Worm (Caenorhabditis elegans) whole organism, young adult: Measurements from ENCODE around the gene ndua-7.

Source experiments
- B0261.1 ChIP-seq: sonication (generic microtip); optimal IDR thresholded peaks from 2 replicates; lab custom pipeline; 2016; ENCODE audit warnings: mild to moderate bottlenecking, missing genetic modification characterization, moderate library complexity, missing compliant biosample characterization
- B0336.3 ChIP-seq: fragments of 200-800 bp; sonication (Bioruptor generic); IDR thresholded peaks from 2 replicates; pipeline ENCODE4 v1.3.6; 2022; ENCODE audit warnings: missing genetic modification characterization, missing compliant biosample characterization
- K12H6.12 ChIP-seq: fragments of 200-800 bp; sonication (Bioruptor generic); optimal IDR thresholded peaks from 2 replicates; lab custom pipeline; 2018; ENCODE audit warnings: mild to moderate bottlenecking, missing genetic modification characterization, missing compliant biosample characterization
- Y56A3A.18 ChIP-seq: fragments of 200-800 bp; sonication (Bioruptor generic); IDR thresholded peaks from 2 replicates; pipeline ENCODE4 v1.3.6; 2022; ENCODE audit warnings: missing genetic modification reagents, missing genetic modification characterization, missing compliant biosample characterization
- Y67H2A.10 ChIP-seq: fragments of 200-800 bp; sonication (Bioruptor generic); conservative IDR thresholded peaks from 2 replicates; pipeline ENCODE4 v1.3.6; 2022; ENCODE audit warnings: missing genetic modification reagents, missing genetic modification characterization, missing compliant biosample characterization
- ZK185.1 ChIP-seq: sonication (generic microtip); optimal IDR thresholded peaks from 2 replicates; lab custom pipeline; 2016; ENCODE audit warnings: mild to moderate bottlenecking, missing genetic modification characterization, missing compliant biosample characterization; ENCODE audit not compliant: poor library complexity, severe bottlenecking
- akir-1 ChIP-seq: fragments of 200-800 bp; sonication (Bioruptor generic); optimal IDR thresholded peaks from 2 replicates; lab custom pipeline; 2018; ENCODE audit warnings: mild to moderate bottlenecking, missing genetic modification characterization, moderate library complexity, missing compliant biosample characterization
- aptf-2 ChIP-seq: fragments of 200-800 bp; sonication (Bioruptor generic); conservative IDR thresholded peaks from 2 replicates; pipeline ENCODE4 v1.3.6; 2022; ENCODE audit warnings: missing genetic modification reagents, missing genetic modification characterization, missing compliant biosample characterization
- attf-3 ChIP-seq: fragments of 200-800 bp; sonication (Bioruptor generic); conservative IDR thresholded peaks from 2 replicates; pipeline ENCODE4 v1.3.6; 2022; ENCODE audit warnings: missing genetic modification reagents, missing genetic modification characterization, missing compliant biosample characterization
- attf-5 ChIP-seq: fragments of 200-800 bp; sonication (Bioruptor generic); optimal IDR thresholded peaks from 2 replicates; lab custom pipeline; 2018; ENCODE audit warnings: mild to moderate bottlenecking, missing genetic modification characterization, missing compliant biosample characterization
- ceh-100 ChIP-seq: fragments of 200-800 bp; sonication (Bioruptor generic); IDR thresholded peaks from 2 replicates; pipeline ENCODE4 v1.3.6; 2022; ENCODE audit warnings: missing genetic modification reagents, missing genetic modification characterization, missing compliant biosample characterization
- ceh-40 ChIP-seq: fragments of 200-800 bp; sonication (Bioruptor generic); IDR thresholded peaks from 2 replicates; pipeline ENCODE4 v1.3.6; 2022; ENCODE audit warnings: missing genetic modification characterization, missing compliant biosample characterization
- hmg-20 ChIP-seq: fragments of 200-800 bp; sonication (Bioruptor generic); IDR thresholded peaks from 2 replicates; pipeline ENCODE4 v1.3.6; 2022; ENCODE audit warnings: missing genetic modification reagents, missing genetic modification characterization, missing compliant biosample characterization
- let-526 ChIP-seq: fragments of 200-800 bp; sonication (Bioruptor generic); IDR thresholded peaks from 2 replicates; pipeline ENCODE4 v1.3.6; 2022; ENCODE audit warnings: missing genetic modification reagents, missing genetic modification characterization, missing compliant biosample characterization
- lin-26 ChIP-seq: fragments of 200-800 bp; sonication (Bioruptor generic); IDR thresholded peaks from 2 replicates; pipeline ENCODE4 v1.3.6; 2022; ENCODE audit warnings: missing genetic modification reagents, missing genetic modification characterization, missing compliant biosample characterization
- madf-3 ChIP-seq: fragments of 200-800 bp; sonication (Bioruptor generic); IDR thresholded peaks from 2 replicates; pipeline ENCODE4 v1.3.6; 2022; ENCODE audit warnings: missing genetic modification reagents, missing genetic modification characterization, missing compliant biosample characterization
- nfya-1 ChIP-seq: sonication (generic microtip); optimal IDR thresholded peaks from 2 replicates; lab custom pipeline; 2017; ENCODE audit warnings: antibody characterized with exemption, missing compliant biosample characterization, missing genetic modification characterization, borderline replicate concordance; ENCODE audit not compliant: insufficient read depth
- nfyb-1 ChIP-seq: fragments of 200-800 bp; sonication (Bioruptor generic); IDR thresholded peaks from 2 replicates; pipeline ENCODE4 v1.3.6; 2022; ENCODE audit warnings: missing genetic modification reagents, missing genetic modification characterization, missing compliant biosample characterization
- nhr-27 ChIP-seq: fragments of 200-800 bp; sonication (Bioruptor generic); optimal IDR thresholded peaks from 2 replicates; lab custom pipeline; 2018; ENCODE audit warnings: mild to moderate bottlenecking, missing genetic modification characterization, moderate library complexity, missing compliant biosample characterization
- tbx-9 ChIP-seq: sonication (generic microtip); optimal IDR thresholded peaks from 2 replicates; lab custom pipeline; 2016; ENCODE audit warnings: borderline replicate concordance, missing genetic modification characterization, inconsistent platforms, missing compliant biosample characterization
- unc-62 ChIP-seq: fragments of 150-350 bp; optimal IDR thresholded peaks from 2 replicates; lab custom pipeline; 2014; ENCODE audit warnings: missing biosample characterization, missing genetic modification reagents, missing genetic modification characterization

The ndua-7 gene

ce11 chrII:13447166-13447643, 47.2 kb downstream of the ndua-7 start, which contains the start of gene tbc-14:
tbc-14 (minus strand) TSS chrII:13447593.
- no peak for TF ChIP-seq unc-62 (GFP tag; lab: Kevin White, UChicago)
- TF ChIP-seq let-526 (GFP tag; lab: Robert Waterston, UW), result no peak
- TF ChIP-seq ceh-40 (GFP tag; lab: Robert Waterston, UW), result no peak

ce11 chrII:13446597-13446996, 47.8 kb downstream of the ndua-7 start:
- TF ChIP-seq nfyb-1 (peak; percentile 75; the same call in 1 of the 2 replicates), B0336.3 (GFP tag; lab: Robert Waterston, UW) (no peak), nhr-27 (tag; lab: Kevin White, UChicago) (no peak)

- no peak for TF ChIP-seq B0261.1
- TF ChIP-seq attf-5 (GFP tag; lab: Kevin White, UChicago), result no peak
- no peak for TF ChIP-seq Y56A3A.18
- no peak for TF ChIP-seq attf-3
- no peak for TF ChIP-seq akir-1 (GFP tag; lab: Kevin White, UChicago)
- no peak for TF ChIP-seq ceh-100 (GFP tag; lab: Robert Waterston, UW)
- TF ChIP-seq tbx-9 (tag; lab: Kevin White, UChicago), result no peak
- TF ChIP-seq lin-26 (GFP tag; lab: Robert Waterston, UW), result no peak
- no peak for TF ChIP-seq ceh-40 (GFP tag; lab: Robert Waterston, UW)
- TF ChIP-seq Y67H2A.10 (GFP tag; lab: Robert Waterston, UW), result no peak
- TF ChIP-seq ZK185.1 (tag; lab: Kevin White, UChicago), result no peak
- no peak for TF ChIP-seq aptf-2
- no peak for TF ChIP-seq K12H6.12
- no peak for TF ChIP-seq madf-3
- no peak for TF ChIP-seq hmg-20 (GFP tag; lab: Robert Waterston, UW)
- TF ChIP-seq nfya-1 (tag; lab: Kevin White, UChicago), result no peak
These were observed 50.1 kb downstream of the ndua-7 start for ce11 chrII:13444307-13444706.
